Worm (Caenorhabditis elegans) whole organism, L2 larva: ENCODE results near the gene E04F6.6.

Experiments
- C34F6.9 ChIP-seq: fragments of 150-350 bp; optimal IDR thresholded peaks from 2 replicates; lab custom pipeline; 2014; ENCODE audit warnings: missing biosample characterization, missing genetic modification characterization
- F13H6.1 ChIP-seq: sonication (generic microtip); optimal IDR thresholded peaks from 2 replicates; lab custom pipeline; 2016; ENCODE audit warnings: missing genetic modification characterization, missing compliant biosample characterization
- R02D3.7 ChIP-seq: fragments of 150-350 bp; optimal IDR thresholded peaks from 2 replicates; lab custom pipeline; 2014; ENCODE audit warnings: missing biosample characterization, missing genetic modification characterization
- aly-2 ChIP-seq: fragments of 150-350 bp; optimal IDR thresholded peaks from 2 replicates; lab custom pipeline; 2014; ENCODE audit warnings: missing biosample characterization, missing genetic modification characterization
- ama-1 ChIP-seq: fragments of 150-350 bp; optimal IDR thresholded peaks from 2 replicates; lab custom pipeline; 2018; ENCODE audit warnings: inconsistent platforms
- blmp-1 ChIP-seq: sonication (generic microtip); optimal IDR thresholded peaks from 2 replicates; lab custom pipeline; 2017; ENCODE audit warnings: missing genetic modification characterization, mild to moderate bottlenecking, missing compliant biosample characterization, antibody characterized with exemption, moderate library complexity; ENCODE audit not compliant: insufficient read depth
- dmd-4 ChIP-seq: sonication (generic microtip); optimal IDR thresholded peaks from 2 replicates; lab custom pipeline; 2017; ENCODE audit warnings: missing biosample characterization, missing genetic modification characterization
- egl-27 ChIP-seq: sonication (generic microtip); optimal IDR thresholded peaks from 3 replicates; lab custom pipeline; 2017; ENCODE audit warnings: missing biosample characterization, missing genetic modification reagents, missing genetic modification characterization
- elt-1 ChIP-seq: fragments of 150-350 bp; optimal IDR thresholded peaks from 2 replicates; lab custom pipeline; 2014; ENCODE audit warnings: missing biosample characterization, missing genetic modification characterization
- elt-3 ChIP-seq: sonication (generic microtip); optimal IDR thresholded peaks from 2 replicates; lab custom pipeline; 2017; ENCODE audit warnings: missing biosample characterization, missing genetic modification characterization
- fos-1 ChIP-seq: fragments of 150-350 bp; optimal IDR thresholded peaks from 2 replicates; lab custom pipeline; 2014; ENCODE audit warnings: missing biosample characterization, missing genetic modification characterization
- lin-11 ChIP-seq: fragments of 150-350 bp; sonication (generic microtip); optimal IDR thresholded peaks from 2 replicates; lab custom pipeline; 2014; ENCODE audit warnings: missing biosample characterization, missing genetic modification characterization, inconsistent platforms, mixed read lengths
- lin-13 ChIP-seq: fragments of 150-350 bp; optimal IDR thresholded peaks from 2 replicates; lab custom pipeline; 2014; ENCODE audit warnings: missing biosample characterization, missing genetic modification reagents, missing genetic modification characterization
- lin-39 ChIP-seq: fragments of 150-350 bp; optimal IDR thresholded peaks from 2 replicates; lab custom pipeline; 2014; ENCODE audit warnings: missing biosample characterization, missing genetic modification reagents, missing genetic modification characterization
- mab-5 ChIP-seq: fragments of 150-350 bp; optimal IDR thresholded peaks from 2 replicates; lab custom pipeline; 2014; ENCODE audit warnings: missing biosample characterization, missing genetic modification characterization
- mdl-1 ChIP-seq, 2 experiments: fragments of 150-350 bp in 1 of 2; sonication (generic microtip) in 1 of 2; optimal IDR thresholded peaks; 2 replicates each; lab custom pipeline; 2017; ENCODE audit warnings: missing biosample characterization in 2 of 2, missing genetic modification characterization in 2 of 2
- nhr-10 ChIP-seq: sonication (generic microtip); optimal IDR thresholded peaks from 2 replicates; lab custom pipeline; 2017; ENCODE audit warnings: missing biosample characterization, missing genetic modification characterization
- nhr-11 ChIP-seq: fragments of 150-350 bp; optimal IDR thresholded peaks from 2 replicates; lab custom pipeline; 2014; ENCODE audit warnings: missing biosample characterization, missing genetic modification characterization
- nhr-12 ChIP-seq: fragments of 150-350 bp; optimal IDR thresholded peaks from 2 replicates; lab custom pipeline; 2014; ENCODE audit warnings: missing biosample characterization, missing genetic modification characterization
- nhr-129 ChIP-seq: fragments of 150-350 bp; optimal IDR thresholded peaks from 2 replicates; lab custom pipeline; 2014; ENCODE audit warnings: missing biosample characterization, missing genetic modification characterization
- nhr-21 ChIP-seq: fragments of 150-350 bp; optimal IDR thresholded peaks from 2 replicates; lab custom pipeline; 2014; ENCODE audit warnings: missing biosample characterization, missing genetic modification characterization
- nhr-23 ChIP-seq: fragments of 150-350 bp; optimal IDR thresholded peaks from 2 replicates; lab custom pipeline; 2014; ENCODE audit warnings: missing biosample characterization, missing genetic modification reagents, missing genetic modification characterization
- nhr-25 ChIP-seq: fragments of 150-350 bp; sonication (generic microtip); optimal IDR thresholded peaks from 3 replicates; lab custom pipeline; 2014; ENCODE audit warnings: missing biosample characterization, missing genetic modification characterization
- peb-1 ChIP-seq: fragments of 150-350 bp; optimal IDR thresholded peaks from 2 replicates; lab custom pipeline; 2014; ENCODE audit warnings: missing biosample characterization, missing genetic modification characterization
- skn-1 ChIP-seq: sonication (generic microtip); optimal IDR thresholded peaks from 2 replicates; lab custom pipeline; 2017; ENCODE audit warnings: missing biosample characterization, missing genetic modification characterization
- sma-3 ChIP-seq: sonication (generic microtip); optimal IDR thresholded peaks from 2 replicates; lab custom pipeline; 2016; ENCODE audit warnings: missing genetic modification reagents, missing genetic modification characterization, missing compliant biosample characterization
- sma-9 ChIP-seq, 2 experiments: fragments of 150-350 bp in 1 of 2; sonication (generic microtip) in 1 of 2; optimal IDR thresholded peaks; 2 replicates each; lab custom pipeline; 2014 to 2016; ENCODE audit warnings: missing genetic modification characterization in 2 of 2, mild to moderate bottlenecking in 1 of 2, missing biosample characterization in 1 of 2, missing compliant biosample characterization in 1 of 2, missing genetic modification reagents in 1 of 2, moderate library complexity in 1 of 2
- snpc-4 ChIP-seq: fragments of 150-350 bp; optimal IDR thresholded peaks from 2 replicates; lab custom pipeline; 2014; ENCODE audit warnings: missing biosample characterization, missing genetic modification characterization
- unc-39 ChIP-seq: fragments of 150-350 bp; optimal IDR thresholded peaks from 2 replicates; lab custom pipeline; 2014; ENCODE audit warnings: missing biosample characterization, missing genetic modification characterization
- unc-55 ChIP-seq: fragments of 150-350 bp; sonication (generic microtip); optimal IDR thresholded peaks from 3 replicates; lab custom pipeline; 2014; ENCODE audit warnings: missing biosample characterization, missing genetic modification reagents, missing genetic modification characterization
- ztf-4 ChIP-seq: fragments of 150-350 bp; optimal IDR thresholded peaks from 2 replicates; lab custom pipeline; 2014; ENCODE audit warnings: missing biosample characterization, missing genetic modification characterization

E04F6.6 gene

ce11 chrII:7233274-7233673, 33.9 kb upstream of the E04F6.6 start:
- TF ChIP-seq fos-1 (tag; lab: Kevin White, UChicago) = peak; percentile 73
- no peak for TF ChIP-seq elt-3 (tag; lab: Kevin White, UChicago)

- TF ChIP-seq fos-1 (tag; lab: Kevin White, UChicago) = peak; percentile 77
- TF ChIP-seq mdl-1 (tag; optimal IDR thresholded peaks at IDR 0.05; lab: Kevin White, UChicago) = no peak
- TF ChIP-seq skn-1 (tag; lab: Kevin White, UChicago) = no peak
- no peak for TF ChIP-seq C34F6.9 (tag; lab: Kevin White, UChicago)
These were observed 33.2 kb upstream of the E04F6.6 start, which contains the start of gene ctsa-3.1 for ce11 chrII:7232517-7232916. TSS of gene ctsa-3.1 (plus strand) at chrII:7232853.

- TF ChIP-seq mdl-1 (tag; optimal IDR thresholded peaks at IDR 0.05; lab: Kevin White, UChicago) (no peak), snpc-4 (tag; lab: Kevin White, UChicago) (peak; percentile 86), lin-11 (tag; lab: Kevin White, UChicago) (no peak), C34F6.9 (tag; lab: Kevin White, UChicago) (no peak), blmp-1 (tag; lab: Kevin White, UChicago) (no peak), unc-39 (no peak)
These were observed 32.6 kb upstream of the E04F6.6 start for ce11 chrII:7231951-7232350.

ce11 chrII:7230684-7231083, 31.3 kb upstream of the E04F6.6 start:
- no peak for TF ChIP-seq blmp-1 (tag; lab: Kevin White, UChicago)
- TF ChIP-seq ama-1 (lab: Kevin White, UChicago) = no peak
- no peak for TF ChIP-seq lin-11 (tag; lab: Kevin White, UChicago)
- TF ChIP-seq sma-3 (GFP tag; lab: Kevin White, UChicago) = no peak
- TF ChIP-seq mab-5 (tag; lab: Kevin White, UChicago) = no peak
- no peak for TF ChIP-seq unc-55 (GFP tag; lab: Kevin White, UChicago)
- no peak for TF ChIP-seq ztf-4 (tag; lab: Kevin White, UChicago)
- no peak for TF ChIP-seq nhr-12 (tag; lab: Kevin White, UChicago)
- TF ChIP-seq nhr-21 (tag; lab: Kevin White, UChicago) = no peak
- TF ChIP-seq lin-13 (GFP tag; lab: Kevin White, UChicago) = no peak

- no peak for TF ChIP-seq mab-5 (tag; lab: Kevin White, UChicago)
- TF ChIP-seq ama-1 (lab: Kevin White, UChicago) = peak; percentile 61
- no peak for TF ChIP-seq unc-39
- TF ChIP-seq aly-2 (tag; lab: Kevin White, UChicago) = no peak
- no peak for TF ChIP-seq elt-1 (tag; lab: Kevin White, UChicago)
- TF ChIP-seq nhr-10 = no peak
- TF ChIP-seq nhr-25 (tag; lab: Kevin White, UChicago) = no peak
- TF ChIP-seq nhr-129 (tag; lab: Kevin White, UChicago) = peak; percentile 24
- TF ChIP-seq C34F6.9 (tag; lab: Kevin White, UChicago) = no peak
- no peak for TF ChIP-seq peb-1 (tag; lab: Kevin White, UChicago)
- TF ChIP-seq lin-11 (tag; lab: Kevin White, UChicago) = no peak
- TF ChIP-seq sma-3 (GFP tag; lab: Kevin White, UChicago) = no peak
- TF ChIP-seq F13H6.1 = peak; percentile 1
- no peak for TF ChIP-seq nhr-23 (tag; lab: Kevin White, UChicago)
- no peak for TF ChIP-seq dmd-4
- TF ChIP-seq egl-27 (tag; lab: Kevin White, UChicago) = no peak
These were observed 29.4 kb upstream of the E04F6.6 start, which contains the start of gene F32A5.4 for ce11 chrII:7228646-7229200. TSS of gene F32A5.4 (plus strand) at chrII:7229150.

ce11 chrII:7225864-7226522, 26.6 kb upstream of the E04F6.6 start, which contains the start of gene clh-3:
TSS of gene clh-3 (minus strand) at chrII:7225914.
- TF ChIP-seq sma-3 (GFP tag; lab: Kevin White, UChicago) (no peak), sma-9 (GFP tag; optimal IDR thresholded peaks at IDR 0.05; lab: Kevin White, UChicago) (no peak), sma-9 (tag; optimal IDR thresholded peaks at IDR 0.05; lab: Kevin White, UChicago) (no peak), mdl-1 (tag; optimal IDR thresholded peaks at IDR 0.05; lab: Kevin White, UChicago) (no peak), nhr-129 (tag; lab: Kevin White, UChicago) (no peak), lin-39 (tag; lab: Kevin White, UChicago) (no peak), nhr-11 (tag; lab: Kevin White, UChicago) (no peak), mab-5 (tag; lab: Kevin White, UChicago) (no peak), snpc-4 (tag; lab: Kevin White, UChicago) (no peak), C34F6.9 (tag; lab: Kevin White, UChicago) (no peak), R02D3.7 (tag; lab: Kevin White, UChicago) (no peak)
